Worm (Caenorhabditis elegans) whole organism, midembryonic: ENCODE measurements around the gene gcy-12.

Experiments
- T22C8.4 ChIP-seq: fragments of 200-800 bp; sonication (Bioruptor generic); IDR thresholded peaks from 2 replicates; pipeline ENCODE4 v1.3.6; 2022; ENCODE audit warnings: missing genetic modification characterization, missing compliant biosample characterization
- cog-1 ChIP-seq: sonication (generic microtip); optimal IDR thresholded peaks from 2 replicates; lab custom pipeline; 2016; ENCODE audit warnings: missing genetic modification characterization, missing compliant biosample characterization
- flt-1 ChIP-seq: fragments of 200-800 bp; sonication (Bioruptor generic); IDR thresholded peaks from 2 replicates; pipeline ENCODE4 v1.3.6; 2022; ENCODE audit warnings: missing genetic modification characterization, missing compliant biosample characterization
- klf-2 ChIP-seq: fragments of 200-800 bp; sonication (Bioruptor generic); conservative IDR thresholded peaks from 2 replicates; pipeline ENCODE4 v1.3.6; 2022; ENCODE audit warnings: missing genetic modification reagents, missing genetic modification characterization, missing compliant biosample characterization
- med-1 ChIP-seq: sonication (generic microtip); optimal IDR thresholded peaks from 2 replicates; lab custom pipeline; 2017; ENCODE audit warnings: missing genetic modification characterization, mild to moderate bottlenecking, missing compliant biosample characterization, antibody characterized with exemption, missing genetic modification reagents; ENCODE audit not compliant: insufficient read depth
- ref-1 ChIP-seq: fragments of 200-800 bp; sonication (Bioruptor generic); conservative IDR thresholded peaks from 2 replicates; pipeline ENCODE4 v1.3.6; 2022; ENCODE audit warnings: missing genetic modification reagents, missing genetic modification characterization, missing compliant biosample characterization
- tab-1 ChIP-seq: fragments of 200-800 bp; sonication (Bioruptor generic); IDR thresholded peaks from 2 replicates; pipeline ENCODE4 v1.3.6; 2022; ENCODE audit warnings: missing genetic modification characterization, missing compliant biosample characterization
- ztf-23 ChIP-seq: fragments of 200-800 bp; sonication (Bioruptor generic); IDR thresholded peaks from 2 replicates; pipeline ENCODE4 v1.3.6; 2022; ENCODE audit warnings: missing genetic modification reagents, missing genetic modification characterization, missing compliant biosample characterization
- ztf-29 ChIP-seq: fragments of 200-800 bp; sonication (Bioruptor generic); IDR thresholded peaks from 2 replicates; pipeline ENCODE4 v1.3.6; 2022; ENCODE audit warnings: missing genetic modification reagents, missing genetic modification characterization, missing compliant biosample characterization

gcy-12 gene

ce11 chrII:5311746-5312145 lies at the start of gene gcy-12:
TSS of gene gcy-12 (plus strand) at chrII:5312046.
- TF ChIP-seq ztf-29 (no peak), flt-1 (GFP tag; lab: Robert Waterston, UW) (no peak), cog-1 (tag; lab: Kevin White, UChicago) (no peak), ref-1 (GFP tag; lab: Robert Waterston, UW) (no peak), ztf-23 (GFP tag; lab: Robert Waterston, UW) (no peak), med-1 (GFP tag; lab: Kevin White, UChicago) (no peak), klf-2 (no peak)

ce11 chrII:5264650-5265049 lies 47.2 kb upstream of the gcy-12 start:
- no peak for TF ChIP-seq flt-1 (GFP tag; lab: Robert Waterston, UW)
- no peak for TF ChIP-seq cog-1 (tag; lab: Kevin White, UChicago)

- no peak for TF ChIP-seq ref-1 (GFP tag; lab: Robert Waterston, UW)
- no peak for TF ChIP-seq cog-1 (tag; lab: Kevin White, UChicago)
- TF ChIP-seq ztf-23 (GFP tag; lab: Robert Waterston, UW) = no peak
- no peak for TF ChIP-seq flt-1 (GFP tag; lab: Robert Waterston, UW)
- no peak for TF ChIP-seq klf-2
- no peak for TF ChIP-seq med-1 (GFP tag; lab: Kevin White, UChicago)
- no peak for TF ChIP-seq ztf-29
- no peak for TF ChIP-seq tab-1 (GFP tag; lab: Robert Waterston, UW)
- no peak for TF ChIP-seq T22C8.4 (GFP tag; lab: Robert Waterston, UW)
Measured at ce11 chrII:5268977-5269376, 42.9 kb upstream of the gcy-12 start.

- TF ChIP-seq ref-1 (GFP tag; lab: Robert Waterston, UW) (no peak), med-1 (GFP tag; lab: Kevin White, UChicago) (no peak), T22C8.4 (GFP tag; lab: Robert Waterston, UW) (no peak), klf-2 (no peak), flt-1 (GFP tag; lab: Robert Waterston, UW) (no peak), tab-1 (GFP tag; lab: Robert Waterston, UW) (no peak), ztf-29 (no peak), cog-1 (tag; lab: Kevin White, UChicago) (no peak), ztf-23 (GFP tag; lab: Robert Waterston, UW) (no peak)
Measured at ce11 chrII:5271729-5272322, 40.0 kb upstream of the gcy-12 start, which contains the start of gene drn-1. TSS of gene drn-1 (minus strand) at chrII:5271845.

- no peak for TF ChIP-seq tab-1 (GFP tag; lab: Robert Waterston, UW)
- no peak for TF ChIP-seq ref-1 (GFP tag; lab: Robert Waterston, UW)
- no peak for TF ChIP-seq cog-1 (tag; lab: Kevin White, UChicago)
- no peak for TF ChIP-seq klf-2
- TF ChIP-seq ztf-23 (GFP tag; lab: Robert Waterston, UW) = no peak
- TF ChIP-seq flt-1 (GFP tag; lab: Robert Waterston, UW) = no peak
- no peak for TF ChIP-seq med-1 (GFP tag; lab: Kevin White, UChicago)
- no peak for TF ChIP-seq ztf-29
Measured at ce11 chrII:5276736-5277135, 35.1 kb upstream of the gcy-12 start.

- TF ChIP-seq ztf-29 = no peak
- TF ChIP-seq cog-1 (tag; lab: Kevin White, UChicago) = no peak
- no peak for TF ChIP-seq flt-1 (GFP tag; lab: Robert Waterston, UW)
- TF ChIP-seq ztf-23 (GFP tag; lab: Robert Waterston, UW) = no peak
- no peak for TF ChIP-seq klf-2
- no peak for TF ChIP-seq ref-1 (GFP tag; lab: Robert Waterston, UW)
- TF ChIP-seq T22C8.4 (GFP tag; lab: Robert Waterston, UW) = no peak
- TF ChIP-seq tab-1 (GFP tag; lab: Robert Waterston, UW) = no peak
- TF ChIP-seq med-1 (GFP tag; lab: Kevin White, UChicago) = no peak
Measured at ce11 chrII:5277780-5278179, 34.1 kb upstream of the gcy-12 start.

- TF ChIP-seq klf-2 (no peak), ref-1 (GFP tag; lab: Robert Waterston, UW) (no peak), cog-1 (tag; lab: Kevin White, UChicago) (no peak)
Measured at ce11 chrII:5281137-5281536, 30.7 kb upstream of the gcy-12 start.

- TF ChIP-seq T22C8.4 (GFP tag; lab: Robert Waterston, UW) (no peak), ztf-23 (GFP tag; lab: Robert Waterston, UW) (no peak), ztf-29 (no peak), ref-1 (GFP tag; lab: Robert Waterston, UW) (no peak), flt-1 (GFP tag; lab: Robert Waterston, UW) (no peak), klf-2 (no peak), cog-1 (tag; lab: Kevin White, UChicago) (no peak), tab-1 (GFP tag; lab: Robert Waterston, UW) (no peak), med-1 (GFP tag; lab: Kevin White, UChicago) (no peak)
Measured at ce11 chrII:5282192-5282591, 29.7 kb upstream of the gcy-12 start, which contains the start of gene pmt-1. TSS of gene pmt-1 (minus strand) at chrII:5282523.

- TF ChIP-seq tab-1 (GFP tag; lab: Robert Waterston, UW) (no peak), cog-1 (tag; lab: Kevin White, UChicago) (no peak), flt-1 (GFP tag; lab: Robert Waterston, UW) (no peak), klf-2 (no peak), med-1 (GFP tag; lab: Kevin White, UChicago) (no peak), ztf-29 (no peak), T22C8.4 (GFP tag; lab: Robert Waterston, UW) (no peak), ref-1 (GFP tag; lab: Robert Waterston, UW) (no peak), ztf-23 (GFP tag; lab: Robert Waterston, UW) (no peak)
Measured at ce11 chrII:5282740-5283281, 29.0 kb upstream of the gcy-12 start.
